Worm (Caenorhabditis elegans) whole organism, L1 larva: ENCODE measurements around the gene idpc-1.

Experiments used
- fkh-10 ChIP-seq: sonication (generic microtip); optimal IDR thresholded peaks from 2 replicates; lab custom pipeline; 2017; ENCODE audit warnings: missing biosample characterization, missing genetic modification reagents, missing genetic modification characterization
- mep-1 ChIP-seq: fragments of 150-350 bp; optimal IDR thresholded peaks from 2 replicates; lab custom pipeline; 2014; ENCODE audit warnings: missing biosample characterization, missing genetic modification characterization
- nhr-11 ChIP-seq: fragments of 150-350 bp; optimal IDR thresholded peaks from 2 replicates; lab custom pipeline; 2014; ENCODE audit warnings: missing biosample characterization, missing genetic modification characterization
- nhr-12 ChIP-seq: sonication (generic microtip); optimal IDR thresholded peaks from 2 replicates; lab custom pipeline; 2017; ENCODE audit warnings: missing biosample characterization, missing genetic modification characterization
- tbx-2 ChIP-seq: sonication (generic microtip); optimal IDR thresholded peaks from 2 replicates; lab custom pipeline; 2016; ENCODE audit warnings: missing genetic modification characterization, missing compliant biosample characterization
- tlp-1 ChIP-seq: fragments of 150-350 bp; optimal IDR thresholded peaks from 2 replicates; lab custom pipeline; 2014; ENCODE audit warnings: missing biosample characterization, missing genetic modification characterization

DNA sequence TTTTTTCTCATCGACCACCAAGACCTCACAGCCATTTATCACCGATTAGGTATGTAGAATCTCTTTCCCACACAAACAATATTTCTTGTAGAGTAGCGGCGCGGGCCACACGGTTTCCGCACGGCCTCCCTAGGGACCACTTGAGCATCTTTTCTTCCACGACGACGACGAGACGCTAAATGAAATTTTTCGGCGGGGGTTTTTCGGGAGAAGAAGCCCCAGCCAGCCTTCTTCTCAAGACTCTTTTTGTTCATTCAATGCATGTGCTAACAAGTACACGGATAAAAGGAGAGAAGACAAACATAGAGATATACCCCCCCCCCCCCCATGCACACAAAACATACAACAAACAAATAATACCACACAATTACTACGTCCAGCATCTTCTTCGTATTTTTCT, 32.0 kb downstream of the idpc-1 start:
- TF ChIP-seq nhr-11 (tag; lab: Kevin White, UChicago) (no peak), nhr-12 (tag; lab: Kevin White, UChicago) (no peak), tlp-1 (tag; lab: Kevin White, UChicago) (no peak), mep-1 (tag; lab: Kevin White, UChicago) (no peak), fkh-10 (no peak), tbx-2 (tag; lab: Kevin White, UChicago) (no peak)
